Fruit fly (Drosophila melanogaster): ENCODE data around the gene GstD2.

The GstD2 gene

DNA sequence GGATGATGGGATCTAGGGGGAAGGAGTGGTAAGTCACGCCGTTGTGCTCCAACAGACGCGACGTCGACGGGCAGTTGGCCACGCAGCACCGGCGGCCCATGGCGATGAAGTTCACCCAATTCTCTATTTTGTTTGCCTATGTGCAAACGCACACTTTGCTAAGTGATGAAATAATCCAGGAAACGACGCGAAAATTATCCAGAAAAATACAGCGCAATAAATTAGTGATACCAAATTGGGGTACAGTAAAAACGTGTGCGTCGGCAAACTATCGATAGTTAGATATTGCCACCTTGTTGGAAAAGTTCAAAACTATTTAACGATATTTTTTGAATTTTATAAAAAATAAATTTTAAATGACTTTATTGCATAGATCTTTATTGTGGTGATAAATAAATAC, 15.7 kb upstream of the GstD2 start, which contains the start of gene MBD-R2 (continued):
- TF ChIP-seq Max (GFP tag; optimal IDR thresholded peaks at IDR 0.05) (peak; percentile 14), CG12391 (tag; optimal IDR thresholded peaks at IDR 0.05) (peak; percentile 34), PHDP (tag; optimal IDR thresholded peaks at IDR 0.05) (peak; percentile 11), fru (optimal IDR thresholded peaks at IDR 0.05) (no peak), vvl (GFP tag; IDR thresholded peaks at IDR 0.05) (peak; percentile 15; the same call in 1 of the 2 replicates), Doc3 (GFP tag; IDR thresholded peaks at IDR 0.05; ENCODE audit: partially characterized antibody) (peak; percentile 56; the same call in 2 of the 3 replicates), unc-4 (GFP tag; IDR thresholded peaks at IDR 0.05; ENCODE audit: partially characterized antibody) (peak; percentile 80), CG7357 (GFP tag; IDR thresholded peaks at IDR 0.05) (no peak), CG34224 (GFP tag; IDR thresholded peaks at IDR 0.05; ENCODE audit: partially characterized antibody) (peak; percentile 66; the same call in 2 of the 3 replicates), CG13624 (GFP tag; optimal IDR thresholded peaks at IDR 0.05) (no peak), lbe (GFP tag; optimal IDR thresholded peaks at IDR 0.05) (peak; percentile 9), CG2116 (GFP tag; optimal IDR thresholded peaks at IDR 0.05) (peak; percentile 60), CG17186 (GFP tag; optimal IDR thresholded peaks at IDR 0.05) (peak; percentile 51), grau (tag; optimal IDR thresholded peaks at IDR 0.05) (peak; percentile 42), eyg (GFP tag; optimal IDR thresholded peaks at IDR 0.05) (no peak), CG12659 (GFP tag; optimal IDR thresholded peaks at IDR 0.05) (peak; percentile 62), disco-r (GFP tag; optimal IDR thresholded peaks at IDR 0.05) (no peak), hb (GFP tag; IDR thresholded peaks at IDR 0.05; ENCODE audit: partially characterized antibody) (no peak; the same call in 2 of the 3 replicates), CG6791 (GFP tag; IDR thresholded peaks at IDR 0.05; ENCODE audit: partially characterized antibody) (0 out of 3 replicates have a peak, but pooled peaks have one; percentile 34), CG2129 (GFP tag; IDR thresholded peaks at IDR 0.05; ENCODE audit: partially characterized antibody) (peak; percentile 51), CG4617 (GFP tag; optimal IDR thresholded peaks at IDR 0.05; ENCODE audit: borderline replicate concordance) (peak; percentile 94), Hr51 (GFP tag; optimal IDR thresholded peaks at IDR 0.05) (peak in 1 of 2 experiments; percentile 3), crol (GFP tag; IDR thresholded peaks at IDR 0.05) (peak; percentile 89), ro (GFP tag; IDR thresholded peaks at IDR 0.05) (no peak), cg (GFP tag; optimal IDR thresholded peaks at IDR 0.05) (no peak), Ets97D (GFP tag; optimal IDR thresholded peaks at IDR 0.05) (no peak)

DNA sequence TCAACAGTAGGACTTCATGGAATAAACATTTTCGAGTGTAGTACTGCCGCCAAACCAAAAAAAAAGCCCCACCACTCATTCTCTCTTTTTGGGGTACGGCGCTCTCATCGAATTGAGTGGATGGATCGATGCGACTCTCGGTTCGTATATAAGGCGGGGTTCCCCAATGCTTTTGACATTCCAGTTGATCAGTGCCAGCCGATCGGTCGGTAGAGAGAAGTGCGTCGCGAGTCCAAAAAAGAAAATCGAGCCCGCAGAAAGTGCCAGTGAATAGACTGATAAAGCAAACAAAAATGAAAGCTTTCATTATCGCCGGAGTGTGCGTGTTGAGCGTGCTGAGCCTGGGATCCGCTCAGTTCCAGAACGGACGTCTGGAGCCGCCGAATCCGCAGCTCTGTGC, 11.9 kb upstream of the GstD2 start, which contains the start of gene CG4115:
Gene CG4115, plus strand, starts transcription at position 172 of the 400 bp plus-strand sequence.
- TF ChIP-seq CG10209 (GFP tag; optimal IDR thresholded peaks at IDR 0.05) (no peak), pros (GFP tag; optimal IDR thresholded peaks at IDR 0.05) (no peak), crp (GFP tag; optimal IDR thresholded peaks at IDR 0.05) (no peak), row (GFP tag; IDR thresholded peaks at IDR 0.05) (0 out of 3 replicates have a peak, but pooled peaks have one; percentile 5), CG2199 (GFP tag; IDR thresholded peaks at IDR 0.05) (no peak), Opbp (GFP tag; IDR thresholded peaks at IDR 0.05; ENCODE audit: partially characterized antibody) (0 out of 3 replicates have a peak, but pooled peaks have one; percentile 4), CG16815 (GFP tag; optimal IDR thresholded peaks at IDR 0.05) (no peak), Med (GFP tag) (peak; percentile 66), sd (tag; optimal IDR thresholded peaks at IDR 0.05) (peak; percentile 80), Kr (GFP tag; optimal IDR thresholded peaks at IDR 0.05) (no peak), CG13287 (GFP tag; IDR thresholded peaks at IDR 0.05; ENCODE audit: partially characterized antibody) (peak; percentile 24; the same call in 1 of the 2 replicates), Rfx (GFP tag; IDR thresholded peaks at IDR 0.05) (peak; percentile 16; the same call in 1 of the 2 replicates), her (GFP tag; optimal IDR thresholded peaks at IDR 0.05) (no peak), CG17612 (GFP tag; IDR thresholded peaks at IDR 0.05) (no peak), Trl (optimal IDR thresholded peaks at IDR 0.05) (peak; percentile 7 to 32), Trl (GFP tag; optimal IDR thresholded peaks at IDR 0.05) (no peak), z (GFP tag; IDR thresholded peaks at IDR 0.05) (peak; percentile 80), CG7963 (GFP tag; IDR thresholded peaks at IDR 0.05; ENCODE audit: partially characterized antibody) (no peak), CG10267 (tag; optimal IDR thresholded peaks at IDR 0.05) (no peak), gce (GFP tag; IDR thresholded peaks at IDR 0.05) (0 out of 3 replicates have a peak, but pooled peaks have one; percentile 15), Blimp-1 (GFP tag; optimal IDR thresholded peaks at IDR 0.05) (peak; percentile 93), zfh2 (GFP tag; optimal IDR thresholded peaks at IDR 0.05) (no peak), CG9437 (GFP tag; optimal IDR thresholded peaks at IDR 0.05) (no peak), fd64A (GFP tag; optimal IDR thresholded peaks at IDR 0.05) (no peak)

Measured in whole organism, embryonic.